Worm (Caenorhabditis elegans) whole organism, L1 larva: ENCODE results near the gene C45B2.1.

Source experiments
- C04F5.9 ChIP-seq: sonication (generic microtip); optimal IDR thresholded peaks from 2 replicates; lab custom pipeline; 2016; ENCODE audit warnings: missing genetic modification characterization, missing compliant biosample characterization
- aly-2 ChIP-seq: fragments of 150-350 bp; optimal IDR thresholded peaks from 2 replicates; lab custom pipeline; 2014; ENCODE audit warnings: missing biosample characterization, missing genetic modification characterization
- ama-1 ChIP-seq: fragments of 150-350 bp; optimal IDR thresholded peaks from 2 replicates; lab custom pipeline; 2014
- blmp-1 ChIP-seq: fragments of 150-350 bp; optimal IDR thresholded peaks from 2 replicates; lab custom pipeline; 2014; ENCODE audit warnings: missing biosample characterization, missing genetic modification characterization
- egl-13 ChIP-seq: sonication (generic microtip); optimal IDR thresholded peaks from 2 replicates; lab custom pipeline; 2016; ENCODE audit warnings: missing genotype, missing genetic modification reagents, missing genetic modification characterization, missing compliant biosample characterization
- egl-27 ChIP-seq, 2 experiments: fragments of 150-350 bp in 1 of 2; sonication (generic microtip); optimal IDR thresholded peaks; 3 replicates each; lab custom pipeline; 2017 to 2018; ENCODE audit warnings: missing biosample characterization in 2 of 2, missing genetic modification characterization in 2 of 2, missing genetic modification reagents in 2 of 2
- elt-2 ChIP-seq: sonication (generic microtip); optimal IDR thresholded peaks from 2 replicates; lab custom pipeline; 2016; ENCODE audit warnings: missing genetic modification characterization, mild to moderate bottlenecking, inconsistent platforms, missing compliant biosample characterization, missing genetic modification reagents
- fkh-4 ChIP-seq: sonication (generic microtip); optimal IDR thresholded peaks from 2 replicates; lab custom pipeline; 2016; ENCODE audit warnings: missing compliant biosample characterization, missing genetic modification characterization, borderline replicate concordance
- fos-1 ChIP-seq: fragments of 150-350 bp; optimal IDR thresholded peaks from 2 replicates; lab custom pipeline; 2014; ENCODE audit warnings: missing biosample characterization, missing genetic modification characterization
- hlh-17 ChIP-seq: fragments of 200-800 bp; sonication (Bioruptor generic); optimal IDR thresholded peaks from 2 replicates; lab custom pipeline; 2018; ENCODE audit warnings: missing genetic modification characterization, mild to moderate bottlenecking, missing compliant biosample characterization, moderate library complexity, borderline replicate concordance
- hpl-2 ChIP-seq: fragments of 150-350 bp; optimal IDR thresholded peaks from 2 replicates; lab custom pipeline; 2014; ENCODE audit warnings: missing biosample characterization, missing genetic modification reagents, missing genetic modification characterization
- isw-1 ChIP-seq: fragments of 200-800 bp; sonication (Bioruptor generic); IDR thresholded peaks from 2 replicates; pipeline ENCODE4 v1.3.6; 2022; ENCODE audit warnings: missing genetic modification characterization, missing compliant biosample characterization
- lin-39 ChIP-seq: fragments of 150-350 bp; optimal IDR thresholded peaks from 2 replicates; lab custom pipeline; 2014; ENCODE audit warnings: missing biosample characterization, missing genetic modification reagents, missing genetic modification characterization
- lsy-2 ChIP-seq, 2 experiments: fragments of 150-350 bp; optimal IDR thresholded peaks; 2 replicates each; lab custom pipeline; 2014; ENCODE audit warnings: missing biosample characterization in 2 of 2, missing genetic modification characterization in 2 of 2
- mab-9 ChIP-seq: fragments of 200-800 bp; sonication (Bioruptor generic); IDR thresholded peaks from 2 replicates; pipeline ENCODE4 v1.3.6; 2022; ENCODE audit warnings: missing genetic modification reagents, missing genetic modification characterization, missing compliant biosample characterization
- mdl-1 ChIP-seq, 2 experiments: fragments of 150-350 bp; optimal IDR thresholded peaks; 2 replicates each; lab custom pipeline; 2014 to 2017; ENCODE audit warnings: missing biosample characterization in 2 of 2, missing genetic modification characterization in 2 of 2, inconsistent platforms in 1 of 2
- mef-2 ChIP-seq: fragments of 150-350 bp; optimal IDR thresholded peaks from 2 replicates; lab custom pipeline; 2014; ENCODE audit warnings: missing biosample characterization, missing genetic modification characterization
- nhr-19 ChIP-seq: fragments of 200-800 bp; sonication (Bioruptor generic); conservative IDR thresholded peaks from 2 replicates; pipeline ENCODE4 v1.3.6; 2022; ENCODE audit warnings: missing genetic modification characterization, missing compliant biosample characterization
- nhr-20 ChIP-seq: sonication (generic microtip); optimal IDR thresholded peaks from 2 replicates; lab custom pipeline; 2016; ENCODE audit warnings: mild to moderate bottlenecking, missing genetic modification characterization, missing compliant biosample characterization
- nhr-237 ChIP-seq: fragments of 150-350 bp; optimal IDR thresholded peaks from 2 replicates; lab custom pipeline; 2014; ENCODE audit warnings: missing biosample characterization, missing genetic modification characterization
- nhr-28 ChIP-seq: fragments of 150-350 bp; optimal IDR thresholded peaks from 2 replicates; lab custom pipeline; 2014; ENCODE audit warnings: missing biosample characterization, missing genetic modification characterization
- nhr-77 ChIP-seq: fragments of 150-350 bp; optimal IDR thresholded peaks from 2 replicates; lab custom pipeline; 2014; ENCODE audit warnings: missing biosample characterization, missing genetic modification characterization
- nhr-84 ChIP-seq: sonication (generic microtip); optimal IDR thresholded peaks from 2 replicates; lab custom pipeline; 2017; ENCODE audit warnings: missing biosample characterization, missing genetic modification characterization
- nhr-85 ChIP-seq: sonication (generic microtip); peaks from one replicate; lab custom pipeline; 2016; ENCODE audit warnings: missing genetic modification characterization, inconsistent platforms, missing compliant biosample characterization
- nhr-90 ChIP-seq: sonication (generic microtip); optimal IDR thresholded peaks from 2 replicates; lab custom pipeline; 2016; ENCODE audit warnings: mild to moderate bottlenecking, missing genetic modification characterization, missing compliant biosample characterization; ENCODE audit not compliant: poor library complexity
- pqm-1 ChIP-seq: sonication (generic microtip); optimal IDR thresholded peaks from 3 replicates; lab custom pipeline; 2017; ENCODE audit warnings: missing biosample characterization, missing genetic modification characterization
- skn-1 ChIP-seq: fragments of 150-350 bp; optimal IDR thresholded peaks from 2 replicates; lab custom pipeline; 2014; ENCODE audit warnings: missing biosample characterization, missing genetic modification characterization
- snu-23 ChIP-seq: sonication (generic microtip); optimal IDR thresholded peaks from 2 replicates; lab custom pipeline; 2016; ENCODE audit warnings: missing genetic modification characterization, missing compliant biosample characterization
- sptf-1 ChIP-seq: fragments of 150-350 bp; optimal IDR thresholded peaks from 2 replicates; lab custom pipeline; 2014; ENCODE audit warnings: missing biosample characterization, missing genetic modification characterization
- tlp-1 ChIP-seq: fragments of 150-350 bp; optimal IDR thresholded peaks from 2 replicates; lab custom pipeline; 2014; ENCODE audit warnings: missing biosample characterization, missing genetic modification characterization
- unc-62 ChIP-seq: fragments of 150-350 bp; optimal IDR thresholded peaks from 2 replicates; lab custom pipeline; 2014; ENCODE audit warnings: missing biosample characterization, missing genetic modification reagents, missing genetic modification characterization
- unc-86 ChIP-seq: sonication (generic microtip); optimal IDR thresholded peaks from 2 replicates; lab custom pipeline; 2016; ENCODE audit warnings: missing genetic modification characterization, missing compliant biosample characterization
- vab-15 ChIP-seq: sonication (generic microtip); optimal IDR thresholded peaks from 2 replicates; lab custom pipeline; 2017; ENCODE audit warnings: missing genotype, mild to moderate bottlenecking, missing genetic modification characterization, missing compliant biosample characterization
- xbp-1 ChIP-seq: sonication (generic microtip); optimal IDR thresholded peaks from 2 replicates; lab custom pipeline; 2016; ENCODE audit warnings: missing genetic modification characterization, missing compliant biosample characterization
- ztf-11 ChIP-seq, 2 experiments: sonication (generic microtip); optimal IDR thresholded peaks; 2 replicates each; lab custom pipeline; 2016 to 2017; ENCODE audit warnings: missing genetic modification characterization in 2 of 2, missing biosample characterization in 1 of 2, missing compliant biosample characterization in 1 of 2

C45B2.1 gene

DNA sequence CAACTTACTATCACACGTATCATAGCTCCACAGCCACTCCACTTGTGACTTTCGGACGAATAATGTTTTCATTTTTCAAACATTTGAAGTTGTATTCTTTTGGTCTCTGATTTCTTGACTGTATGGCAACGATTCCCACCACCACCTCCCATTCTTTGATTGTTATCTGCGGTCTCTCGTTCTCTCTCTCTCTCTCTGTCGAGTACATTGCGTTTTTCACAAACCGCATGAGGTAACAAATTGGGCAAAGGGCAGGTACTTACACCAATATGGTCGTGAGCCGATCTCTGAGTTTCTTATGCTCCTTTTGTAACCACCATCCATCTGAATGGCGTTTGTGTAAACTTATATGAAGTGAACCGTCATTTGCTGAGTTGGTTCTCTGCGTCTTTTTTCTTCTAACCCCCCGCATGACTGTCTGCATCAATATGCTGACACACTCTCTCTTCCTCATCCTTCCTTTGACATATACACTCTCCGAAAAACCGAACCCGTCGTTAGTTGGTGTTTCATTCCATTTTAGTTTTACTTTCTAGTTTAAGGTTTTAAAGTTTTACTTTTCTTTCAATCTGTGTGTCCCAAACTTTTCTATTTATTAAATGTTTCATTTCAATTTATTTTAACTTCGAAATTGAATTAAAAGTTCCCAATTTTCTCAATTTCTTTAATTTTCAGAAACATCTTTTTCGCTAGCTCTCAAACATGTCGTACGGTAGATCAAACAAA, 28.2 kb upstream of the C45B2.1 start, which contains the start of gene gln-1 (continued):
- TF ChIP-seq xbp-1 (tag; lab: Kevin White, UChicago), result peak; percentile 27
- no peak for TF ChIP-seq hpl-2 (GFP tag; lab: Kevin White, UChicago)
- TF ChIP-seq nhr-237 (tag; lab: Kevin White, UChicago), result peak; percentile 44
- TF ChIP-seq egl-13 (tag; lab: Kevin White, UChicago), result no peak
- no peak for TF ChIP-seq egl-27 (tag; optimal IDR thresholded peaks at IDR 0.05; lab: Kevin White, UChicago)
- peak; percentile 81 for TF ChIP-seq elt-2
- peak; percentile 83 for TF ChIP-seq nhr-85 (tag; lab: Kevin White, UChicago)
- no peak for TF ChIP-seq ama-1 (lab: Kevin White, UChicago)
- no peak for TF ChIP-seq nhr-84 (tag; lab: Kevin White, UChicago)
- no peak for TF ChIP-seq aly-2 (tag; lab: Kevin White, UChicago)
- TF ChIP-seq nhr-28, result no peak
- no peak for TF ChIP-seq unc-86 (tag; lab: Kevin White, UChicago)
- peak; percentile 2 for TF ChIP-seq nhr-77 (tag; lab: Kevin White, UChicago)
- peak in 1 of 2 experiments; percentile 30 for TF ChIP-seq lsy-2 (tag; optimal IDR thresholded peaks at IDR 0.05; lab: Kevin White, UChicago)
- no peak for TF ChIP-seq skn-1 (tag; lab: Kevin White, UChicago)
- TF ChIP-seq snu-23 (GFP tag; lab: Kevin White, UChicago), result peak; percentile 52
- no peak for TF ChIP-seq pqm-1 (tag; lab: Kevin White, UChicago)
- TF ChIP-seq, all 84 proteins: peak for 17

DNA sequence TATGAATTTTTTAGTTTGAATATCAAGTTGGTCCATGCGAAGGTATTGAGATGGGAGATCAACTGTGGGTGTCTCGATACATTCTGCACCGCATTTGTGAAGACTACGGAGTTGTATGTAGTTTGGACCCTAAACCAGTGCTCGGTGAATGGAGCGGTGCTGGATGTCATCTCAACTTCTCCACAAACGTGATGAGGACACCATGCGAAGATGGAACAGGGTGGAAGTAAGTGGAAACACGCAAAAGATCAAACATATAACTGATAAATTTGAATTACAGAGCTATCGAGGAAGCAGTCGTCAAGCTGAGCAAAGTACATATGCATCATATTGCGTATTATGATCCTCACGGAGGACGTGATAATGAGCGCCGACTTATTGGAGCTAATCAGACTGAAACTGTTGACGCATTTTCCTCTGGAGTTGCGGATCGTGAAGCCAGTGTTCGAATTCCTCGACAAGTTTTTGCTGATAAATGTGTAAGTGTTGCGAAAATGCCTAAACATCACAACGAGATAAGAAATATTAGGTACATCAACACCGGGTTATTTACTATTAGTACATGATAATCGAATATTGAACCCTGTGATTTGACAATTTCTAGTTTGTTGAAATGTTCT, 26.7 kb upstream of the C45B2.1 start:
- TF ChIP-seq elt-2 (peak; percentile 95), nhr-20 (tag; lab: Kevin White, UChicago) (peak; percentile 4), nhr-90 (peak; percentile 12), lin-39 (no peak)

- TF ChIP-seq blmp-1 (tag; lab: Kevin White, UChicago), result peak; percentile 86
- TF ChIP-seq lin-39, result no peak
These were observed 21.5 kb upstream of the C45B2.1 start for ce11 chrX:6064385-6064784.

DNA sequence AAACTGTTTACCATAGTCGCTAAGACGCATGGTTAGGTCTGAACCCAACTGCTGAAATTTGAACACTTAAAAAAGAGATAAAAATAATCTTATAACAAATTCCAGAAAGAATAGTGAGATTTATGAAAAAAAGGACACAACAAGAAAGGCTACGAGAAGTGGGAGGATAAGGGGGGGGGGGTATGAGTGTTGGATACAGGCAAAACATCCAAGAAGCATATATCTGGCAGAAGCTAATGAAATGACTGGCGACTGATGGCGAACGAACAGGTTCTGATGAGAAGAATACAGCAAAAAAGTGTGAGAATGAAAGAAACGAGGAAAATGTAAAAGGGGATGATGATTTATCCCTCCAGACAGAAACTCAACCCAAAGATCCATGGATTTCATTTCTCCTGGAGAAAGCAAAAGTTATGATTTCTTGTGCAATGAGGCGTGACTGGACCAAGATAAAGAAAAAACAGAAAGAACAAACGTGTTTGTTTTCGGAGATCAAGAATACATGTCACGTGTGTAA, 19.9 kb upstream of the C45B2.1 start, which contains the start of gene ptr-4:
ptr-4 (minus strand) TSS at position 51 of the 517 bp plus-strand sequence.
- TF ChIP-seq C04F5.9 (no peak), elt-2 (no peak), hlh-17 (GFP tag; lab: Kevin White, UChicago) (no peak), nhr-237 (tag; lab: Kevin White, UChicago) (no peak), ztf-11 (tag; optimal IDR thresholded peaks at IDR 0.05; lab: Kevin White, UChicago) (no peak), nhr-19 (GFP tag; lab: Robert Waterston, UW) (no peak), mdl-1 (tag; optimal IDR thresholded peaks at IDR 0.05; lab: Kevin White, UChicago) (no peak), isw-1 (no peak), fos-1 (tag; lab: Kevin White, UChicago) (no peak), fkh-4 (tag; lab: Kevin White, UChicago) (no peak), lin-39 (no peak)

- no peak for TF ChIP-seq tlp-1 (tag; lab: Kevin White, UChicago)
- peak; percentile 63 for TF ChIP-seq blmp-1 (tag; lab: Kevin White, UChicago)
- no peak for TF ChIP-seq unc-62 (GFP tag; lab: Kevin White, UChicago)
- no peak for TF ChIP-seq ztf-11 (tag; optimal IDR thresholded peaks at IDR 0.05; lab: Kevin White, UChicago)
- no peak for TF ChIP-seq vab-15 (tag; lab: Kevin White, UChicago)
- no peak for TF ChIP-seq mab-9
- TF ChIP-seq mef-2 (tag; lab: Kevin White, UChicago), result no peak
- no peak for TF ChIP-seq sptf-1 (tag; lab: Kevin White, UChicago)
These were observed 19.3 kb upstream of the C45B2.1 start for ce11 chrX:6066618-6067017.
